Worm (Caenorhabditis elegans): Measurements from ENCODE around the gene str-93.

- TF ChIP-seq tbx-8 (GFP tag; optimal IDR thresholded peaks at IDR 0.05) (no peak), drap-1 (GFP tag; optimal IDR thresholded peaks at IDR 0.05) (no peak), unc-62 (GFP tag; optimal IDR thresholded peaks at IDR 0.05) (no peak), nhr-237 (tag; optimal IDR thresholded peaks at IDR 0.05) (no peak), ceh-39 (tag; optimal IDR thresholded peaks at IDR 0.05) (no peak), flh-1 (GFP tag; optimal IDR thresholded peaks at IDR 0.05) (no peak), elt-1 (tag; optimal IDR thresholded peaks at IDR 0.05; ENCODE audit: borderline replicate concordance, insufficient read depth) (no peak), lin-13 (tag; optimal IDR thresholded peaks at IDR 0.05) (no peak), ces-1 (GFP tag; optimal IDR thresholded peaks at IDR 0.05) (no peak), pha-4 (tag; optimal IDR thresholded peaks at IDR 0.05) (no peak), nhr-12 (tag; optimal IDR thresholded peaks at IDR 0.05) (no peak)
Measured at ce11 chrV:17673343-17673742, at the start of gene str-93.

Measured in whole organism, mixed stage, embryonic.